Fruit fly (Drosophila melanogaster): Measurements from ENCODE around the gene Smr.

The Smr gene

DNA sequence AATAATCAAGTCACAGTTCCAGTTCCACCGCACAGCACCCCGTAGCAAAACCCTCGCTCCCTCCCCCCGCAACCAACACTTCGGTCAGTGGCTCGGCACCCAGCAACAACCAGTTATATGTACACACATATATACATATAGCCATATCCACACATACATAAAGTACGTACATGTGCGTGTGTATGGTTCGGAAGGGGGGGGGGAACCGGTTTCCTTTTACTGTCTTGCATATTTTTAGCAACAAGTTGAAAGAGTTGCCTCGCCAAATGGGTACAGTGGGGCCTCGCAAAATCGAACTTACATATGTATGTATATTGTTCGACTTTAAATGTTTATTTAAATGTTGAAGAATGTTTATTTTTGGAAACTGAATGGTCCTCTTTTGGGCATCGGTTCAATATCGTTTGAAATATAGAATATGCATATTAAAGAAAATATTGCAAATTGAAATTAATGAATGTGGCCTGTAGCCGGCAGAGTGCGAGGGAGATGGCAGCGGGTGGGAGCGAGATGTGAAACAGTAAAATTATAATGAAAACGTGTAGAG, 12.7 kb upstream of the Smr start (continued):
- TF ChIP-seq kah (GFP tag; optimal IDR thresholded peaks at IDR 0.05) (no peak), CG2678 (tag; optimal IDR thresholded peaks at IDR 0.05) (peak; percentile 87), wek (GFP tag; optimal IDR thresholded peaks at IDR 0.05) (no peak), disco-r (GFP tag; optimal IDR thresholded peaks at IDR 0.05) (no peak), ara (GFP tag; IDR thresholded peaks at IDR 0.05) (peak; percentile 45; the same call in 1 of the 2 replicates), fd3F (GFP tag; optimal IDR thresholded peaks at IDR 0.05) (peak; percentile 59), odd (GFP tag; optimal IDR thresholded peaks at IDR 0.05) (peak; percentile 39), CG6854 (GFP tag; optimal IDR thresholded peaks at IDR 0.05) (peak; percentile 49), repo (GFP tag; optimal IDR thresholded peaks at IDR 0.05) (peak; percentile 35), maf-S (GFP tag; optimal IDR thresholded peaks at IDR 0.05) (no peak), phol (tag; optimal IDR thresholded peaks at IDR 0.05) (peak; percentile 57), CG34376 (GFP tag; optimal IDR thresholded peaks at IDR 0.05) (peak; percentile 5), CG12104 (GFP tag; optimal IDR thresholded peaks at IDR 0.05) (no peak), CG2889 (GFP tag; IDR thresholded peaks at IDR 0.05) (peak; percentile 69; the same call in 1 of the 3 replicates), kni (GFP tag; optimal IDR thresholded peaks at IDR 0.05) (no peak), pzg (GFP tag; optimal IDR thresholded peaks at IDR 0.05) (no peak), CG13296 (GFP tag; optimal IDR thresholded peaks at IDR 0.05) (peak; percentile 68), lov (optimal IDR thresholded peaks at IDR 0.05) (no peak), lov (GFP tag; IDR thresholded peaks at IDR 0.05) (no peak), hkb (optimal IDR thresholded peaks at IDR 0.05) (no peak), hkb (GFP tag; IDR thresholded peaks at IDR 0.05) (peak; percentile 79), CG34224 (GFP tag; IDR thresholded peaks at IDR 0.05; ENCODE audit: partially characterized antibody) (no peak), CG33557 (GFP tag; optimal IDR thresholded peaks at IDR 0.05) (no peak), zfh1 (GFP tag; IDR thresholded peaks at IDR 0.05) (peak; percentile 68; the same call in 2 of the 3 replicates), en (GFP tag; optimal IDR thresholded peaks at IDR 0.05) (no peak), CG9437 (GFP tag; optimal IDR thresholded peaks at IDR 0.05) (peak; percentile 62), Blimp-1 (GFP tag; optimal IDR thresholded peaks at IDR 0.05) (peak; percentile 43), Vsx1 (GFP tag; optimal IDR thresholded peaks at IDR 0.05) (no peak), CG16779 (GFP tag; IDR thresholded peaks at IDR 0.05) (peak; percentile 49; the same call in 1 of the 2 replicates), br (optimal IDR thresholded peaks at IDR 0.05) (no peak), Bteb2 (GFP tag; optimal IDR thresholded peaks at IDR 0.05) (peak; percentile 59), CG12219 (GFP tag; optimal IDR thresholded peaks at IDR 0.05) (peak; percentile 47), psq (GFP tag; optimal IDR thresholded peaks at IDR 0.05) (no peak), tx (GFP tag; optimal IDR thresholded peaks at IDR 0.05) (peak; percentile 42), luna (GFP tag; optimal IDR thresholded peaks at IDR 0.05) (no peak), ab (GFP tag; optimal IDR thresholded peaks at IDR 0.05) (no peak), Hr3 (GFP tag; optimal IDR thresholded peaks at IDR 0.05) (peak; percentile 33), CG3163 (GFP tag; optimal IDR thresholded peaks at IDR 0.05) (no peak), NC2α (GFP tag; optimal IDR thresholded peaks at IDR 0.05) (no peak), CG10274 (GFP tag; optimal IDR thresholded peaks at IDR 0.05) (peak; percentile 45), sd (tag; optimal IDR thresholded peaks at IDR 0.05) (no peak), twi (tag; optimal IDR thresholded peaks at IDR 0.05) (no peak), fru (optimal IDR thresholded peaks at IDR 0.05) (no peak), Sox102F (GFP tag; optimal IDR thresholded peaks at IDR 0.05) (peak; percentile 62), sug (tag; optimal IDR thresholded peaks at IDR 0.05) (no peak), Elba2 (GFP tag; optimal IDR thresholded peaks at IDR 0.05) (no peak), Sox100B (GFP tag; optimal IDR thresholded peaks at IDR 0.05) (peak; percentile 58), jing (GFP tag; optimal IDR thresholded peaks at IDR 0.05) (peak; percentile 27), NfI (GFP tag; optimal IDR thresholded peaks at IDR 0.05) (peak; percentile 70), gsb-n (tag; optimal IDR thresholded peaks at IDR 0.05) (no peak), Rfx (GFP tag; IDR thresholded peaks at IDR 0.05) (peak; percentile 93), CG13123 (GFP tag; optimal IDR thresholded peaks at IDR 0.05) (peak; percentile 22)
